Fruit fly (Drosophila melanogaster) whole organism, embryonic: ENCODE measurements around the gene CG14034.

Experiments
- Adf1 ChIP-seq: fragments of 200-800 bp; sonication (Bioruptor generic); IDR thresholded peaks from 2 replicates; pipeline ENCODE4 v1.3.6; 2022; ENCODE audit warnings: missing biosample characterization, missing genetic modification characterization
- Atf6 ChIP-seq: fragments of 200-800 bp; sonication (Bioruptor generic); IDR thresholded peaks from 2 replicates; pipeline ENCODE4 v1.3.6; 2022; ENCODE audit warnings: missing biosample characterization, missing genetic modification characterization
- BtbVII ChIP-seq: fragments of 200-800 bp; sonication (Bioruptor generic); optimal IDR thresholded peaks from 3 replicates; lab custom pipeline; 2017; ENCODE audit warnings: missing biosample characterization, mild to moderate bottlenecking, missing genetic modification characterization
- CG10267 ChIP-seq: fragments of 200-800 bp; sonication (Bioruptor generic); optimal IDR thresholded peaks from 2 replicates; lab custom pipeline; 2018; ENCODE audit warnings: missing biosample characterization, mild to moderate bottlenecking, missing genetic modification characterization, moderate library complexity
- CG10431 ChIP-seq: fragments of 200-800 bp; sonication (Bioruptor generic); optimal IDR thresholded peaks from 3 replicates; lab custom pipeline; 2018; ENCODE audit warnings: missing biosample characterization, mild to moderate bottlenecking, missing genetic modification characterization
- CG13624 ChIP-seq: fragments of 200-800 bp; sonication (Bioruptor generic); optimal IDR thresholded peaks from 2 replicates; lab custom pipeline; 2016; ENCODE audit warnings: missing biosample characterization, missing genetic modification characterization
- CG15269 ChIP-seq: fragments of 200-800 bp; sonication (Bioruptor generic); optimal IDR thresholded peaks from 2 replicates; lab custom pipeline; 2018; ENCODE audit warnings: missing biosample characterization, mild to moderate bottlenecking, missing genetic modification characterization, moderate library complexity
- CG15601 ChIP-seq: fragments of 200-800 bp; sonication (Bioruptor generic); optimal IDR thresholded peaks from 3 replicates; lab custom pipeline; 2019; ENCODE audit warnings: missing biosample characterization, mild to moderate bottlenecking, missing genetic modification characterization, moderate library complexity
- CG16863 ChIP-seq: fragments of 200-800 bp; sonication (Bioruptor generic); optimal IDR thresholded peaks from 3 replicates; lab custom pipeline; 2016; ENCODE audit warnings: missing biosample characterization, missing genetic modification characterization
- CG17829 ChIP-seq: fragments of 200-800 bp; optimal IDR thresholded peaks from 2 replicates; lab custom pipeline; 2019; ENCODE audit warnings: missing biosample characterization, mild to moderate bottlenecking, missing genetic modification characterization, moderate library complexity
- CG3163 ChIP-seq: fragments of 200-800 bp; sonication (Bioruptor generic); optimal IDR thresholded peaks from 3 replicates; lab custom pipeline; 2016; ENCODE audit warnings: missing biosample characterization, missing genetic modification characterization
- CG3726 ChIP-seq: fragments of 200-800 bp; sonication (Bioruptor generic); IDR thresholded peaks from 3 replicates; pipeline ENCODE4, ENCODE4 v1.3.6; 2022; ENCODE audit warnings: missing biosample characterization, missing genetic modification characterization
- CG4282 ChIP-seq: fragments of 200-800 bp; sonication (Bioruptor generic); optimal IDR thresholded peaks from 2 replicates; lab custom pipeline; 2016; ENCODE audit warnings: missing biosample characterization, missing genetic modification characterization
- CG4360 ChIP-seq: fragments of 200-800 bp; sonication (Bioruptor generic); IDR thresholded peaks from 2 replicates; pipeline ENCODE4 v1.3.6; 2022; ENCODE audit warnings: missing biosample characterization, missing genetic modification characterization
- CG7745 ChIP-seq: fragments of 200-800 bp; sonication (Bioruptor generic); optimal IDR thresholded peaks from 2 replicates; lab custom pipeline; 2018; ENCODE audit warnings: missing biosample characterization, mild to moderate bottlenecking, missing genetic modification characterization, moderate library complexity
- CG8359 ChIP-seq: fragments of 200-800 bp; sonication (Bioruptor generic); optimal IDR thresholded peaks from 2 replicates; lab custom pipeline; 2017; ENCODE audit warnings: missing biosample characterization, mild to moderate bottlenecking, missing genetic modification characterization, borderline replicate concordance
- CG8388 ChIP-seq: fragments of 200-800 bp; sonication (Bioruptor generic); optimal IDR thresholded peaks from 2 replicates; lab custom pipeline; 2019; ENCODE audit warnings: missing biosample characterization, mild to moderate bottlenecking, missing genetic modification characterization, moderate library complexity
- CG9437 ChIP-seq: fragments of 200-800 bp; sonication (Bioruptor generic); optimal IDR thresholded peaks from 2 replicates; lab custom pipeline; 2018; ENCODE audit warnings: missing biosample characterization, mild to moderate bottlenecking, missing genetic modification characterization
- Dll ChIP-seq: fragments of 200-800 bp; sonication (Bioruptor generic); IDR thresholded peaks from 4 replicates; pipeline ENCODE4 v1.3.6; 2022; ENCODE audit warnings: missing biosample characterization, missing genetic modification characterization; ENCODE audit not compliant: partially characterized antibody
- Doc3 ChIP-seq: fragments of 200-800 bp; sonication (Bioruptor generic); IDR thresholded peaks from 3 replicates; pipeline ENCODE4 v1.3.6; 2022; ENCODE audit warnings: missing biosample characterization, missing genetic modification characterization; ENCODE audit not compliant: partially characterized antibody
- HLH4C ChIP-seq: fragments of 200-800 bp; sonication (Bioruptor generic); IDR thresholded peaks from 3 replicates; pipeline ENCODE4 v1.3.6; 2022; ENCODE audit warnings: missing biosample characterization, missing genetic modification characterization; ENCODE audit not compliant: partially characterized antibody
- Hr51 ChIP-seq, 2 experiments: fragments of 200-800 bp; sonication (Bioruptor generic); optimal IDR thresholded peaks; 2 replicates in 1 of 2; 3 replicates in 1 of 2; lab custom pipeline; 2016 to 2018; ENCODE audit warnings: missing biosample characterization in 2 of 2, missing genetic modification characterization in 2 of 2, mild to moderate bottlenecking in 1 of 2, moderate library complexity in 1 of 2
- PHDP ChIP-seq: fragments of 200-800 bp; sonication (Bioruptor generic); optimal IDR thresholded peaks from 3 replicates; lab custom pipeline; 2018; ENCODE audit warnings: missing biosample characterization, mild to moderate bottlenecking, missing genetic modification characterization, moderate library complexity
- Ssrp ChIP-seq: fragments of 200-800 bp; sonication (Bioruptor generic); optimal IDR thresholded peaks from 2 replicates; lab custom pipeline; 2018; ENCODE audit warnings: missing biosample characterization, mild to moderate bottlenecking, missing genetic modification characterization, moderate library complexity
- Trl ChIP-seq, 3 experiments: fragments of >200 bp in 2 of 3; fragments of 200-800 bp in 1 of 3; sonication (Bioruptor generic) in 1 of 3; optimal IDR thresholded peaks; 2 replicates in 1 of 3; 3 replicates in 2 of 3; lab custom pipeline; 2016 to 2017; ENCODE audit warnings: missing biosample characterization in 1 of 3, missing genetic modification characterization in 1 of 3
- Xrp1 ChIP-seq: fragments of 200-800 bp; sonication (Bioruptor generic); IDR thresholded peaks from 2 replicates; pipeline ENCODE4 v1.3.6; 2022; ENCODE audit warnings: missing biosample characterization, missing genetic modification characterization
- ash1 ChIP-seq: fragments of 200-800 bp; sonication (Bioruptor generic); optimal IDR thresholded peaks from 2 replicates; lab custom pipeline; 2018; ENCODE audit warnings: missing biosample characterization, mild to moderate bottlenecking, missing genetic modification characterization
- ato ChIP-seq: fragments of 200-800 bp; sonication (Bioruptor generic); IDR thresholded peaks from 2 replicates; pipeline ENCODE4 v1.3.6; 2022; ENCODE audit warnings: missing biosample characterization, missing genetic modification characterization; ENCODE audit not compliant: partially characterized antibody
- caup ChIP-seq: fragments of 200-800 bp; sonication (Bioruptor generic); optimal IDR thresholded peaks from 3 replicates; lab custom pipeline; 2017; ENCODE audit warnings: missing biosample characterization, mild to moderate bottlenecking, missing genetic modification characterization, moderate library complexity; ENCODE audit not compliant: severe bottlenecking
- cg ChIP-seq: fragments of 200-800 bp; sonication (Bioruptor generic); optimal IDR thresholded peaks from 3 replicates; lab custom pipeline; 2019; ENCODE audit warnings: missing biosample characterization, mild to moderate bottlenecking, missing genetic modification characterization, moderate library complexity
- ci ChIP-seq: fragments of 200-800 bp; sonication (Bioruptor generic); IDR thresholded peaks from 3 replicates; pipeline ENCODE4 v1.3.6; 2022; ENCODE audit warnings: missing biosample characterization, missing genetic modification characterization
- corto ChIP-seq: fragments of 200-800 bp; sonication (Bioruptor generic); optimal IDR thresholded peaks from 2 replicates; lab custom pipeline; 2016; ENCODE audit warnings: missing biosample characterization, mild to moderate bottlenecking, missing genetic modification characterization, moderate library complexity
- ken ChIP-seq: fragments of 200-800 bp; sonication (Bioruptor generic); IDR thresholded peaks from 3 replicates; pipeline ENCODE4 v1.3.6; 2022; ENCODE audit warnings: missing biosample characterization, missing genetic modification characterization
- lilli ChIP-seq: fragments of 200-800 bp; sonication (Bioruptor generic); optimal IDR thresholded peaks from 3 replicates; lab custom pipeline; 2016; ENCODE audit warnings: missing biosample characterization, missing genetic modification characterization
- nau ChIP-seq: fragments of 200-800 bp; sonication (Bioruptor generic); optimal IDR thresholded peaks from 3 replicates; lab custom pipeline; 2017; ENCODE audit warnings: missing biosample characterization, mild to moderate bottlenecking, missing genetic modification characterization, missing genetic modification reagents
- pros ChIP-seq: fragments of 200-800 bp; sonication (Bioruptor generic); optimal IDR thresholded peaks from 3 replicates; lab custom pipeline; 2019; ENCODE audit warnings: missing biosample characterization, mild to moderate bottlenecking, missing genetic modification characterization, moderate library complexity
- schlank ChIP-seq: fragments of 200-800 bp; sonication (Bioruptor generic); optimal IDR thresholded peaks from 2 replicates; lab custom pipeline; 2018; ENCODE audit warnings: missing biosample characterization, mild to moderate bottlenecking, missing genetic modification characterization
- scrt ChIP-seq: fragments of 200-800 bp; sonication (Bioruptor generic); optimal IDR thresholded peaks from 2 replicates; lab custom pipeline; 2018; ENCODE audit warnings: missing biosample characterization, mild to moderate bottlenecking, missing genetic modification characterization, moderate library complexity
- sd ChIP-seq: fragments of 200-800 bp; sonication (Bioruptor generic); optimal IDR thresholded peaks from 3 replicates; lab custom pipeline; 2018; ENCODE audit warnings: missing biosample characterization, mild to moderate bottlenecking, missing genetic modification characterization, moderate library complexity
- sens ChIP-seq: fragments of 200-800 bp; sonication (Bioruptor generic); peaks from one replicate; lab custom pipeline; 2016; ENCODE audit warnings: missing biosample characterization, missing genetic modification characterization
- seq ChIP-seq: fragments of 200-800 bp; sonication (Bioruptor generic); IDR thresholded peaks from 2 replicates; pipeline ENCODE4 v1.3.6; 2022; ENCODE audit warnings: missing biosample characterization, missing genetic modification characterization
- sna ChIP-seq: fragments of 200-800 bp; sonication (Bioruptor generic); IDR thresholded peaks from 2 replicates; pipeline ENCODE4 v1.3.6; 2022; ENCODE audit warnings: missing biosample characterization, missing genetic modification characterization; ENCODE audit not compliant: partially characterized antibody
- so ChIP-seq: fragments of 200-800 bp; sonication (Bioruptor generic); IDR thresholded peaks from 3 replicates; pipeline ENCODE4 v1.3.6; 2022; ENCODE audit warnings: missing biosample characterization, missing genetic modification characterization
- stwl ChIP-seq: fragments of 200-800 bp; sonication (Bioruptor generic); optimal IDR thresholded peaks from 3 replicates; lab custom pipeline; 2018; ENCODE audit warnings: missing biosample characterization, mild to moderate bottlenecking, missing genetic modification characterization, moderate library complexity
- trem ChIP-seq: fragments of 200-800 bp; optimal IDR thresholded peaks from 3 replicates; lab custom pipeline; 2019; ENCODE audit warnings: missing biosample characterization, mild to moderate bottlenecking, missing genetic modification characterization, moderate library complexity
- wek ChIP-seq: fragments of 200-800 bp; sonication (Bioruptor generic); optimal IDR thresholded peaks from 3 replicates; lab custom pipeline; 2018; ENCODE audit warnings: missing biosample characterization, mild to moderate bottlenecking, missing genetic modification characterization, moderate library complexity
- yki ChIP-seq: fragments of >200 bp; optimal IDR thresholded peaks from 3 replicates; lab custom pipeline; 2018

The CG14034 gene

DNA sequence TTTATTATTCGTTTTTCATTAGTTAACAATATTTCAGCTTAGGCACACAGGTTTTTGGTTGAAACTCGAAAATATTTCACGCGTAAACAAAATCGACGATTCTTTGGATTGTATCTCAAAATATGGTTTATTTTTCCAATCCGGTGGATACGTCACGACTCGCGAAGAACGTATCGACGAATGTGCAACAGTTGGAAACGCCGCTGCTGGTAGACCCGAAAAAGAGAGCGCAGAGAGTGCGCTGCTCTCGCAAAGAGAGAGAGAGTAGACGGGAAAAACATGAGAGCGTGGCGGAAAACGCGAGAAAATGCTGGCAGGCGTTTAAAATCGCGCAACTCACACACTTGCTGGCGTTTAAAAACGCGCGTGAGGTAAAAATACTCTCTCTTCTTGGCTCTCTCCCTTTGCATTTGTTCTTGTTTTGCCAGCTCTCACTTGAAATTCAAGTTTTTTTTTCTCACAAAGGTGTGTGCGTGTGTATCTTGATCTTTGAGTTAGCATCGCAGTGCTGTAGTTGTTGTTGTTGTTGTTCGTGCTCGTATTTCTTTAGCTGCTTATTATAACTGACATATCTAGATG is 20.9 kb upstream of the CG14034 start (continued):
- TF ChIP-seq CG3726 (GFP tag; lab: Robert Waterston, UW) (no peak), CG10431 (GFP tag; lab: Kevin White, UChicago) (peak; percentile 41), so (GFP tag; lab: Robert Waterston, UW) (peak; percentile 58; the same call in 1 of the 3 replicates), ci (peak; percentile 64; the same call in 1 of the 3 replicates), CG15269 (tag; lab: Kevin White, UChicago) (peak; percentile 7), CG7745 (peak; percentile 58), Trl (optimal IDR thresholded peaks at IDR 0.05; lab: Kevin White, UChicago) (peak; percentile 99 to 100), Trl (GFP tag; optimal IDR thresholded peaks at IDR 0.05; lab: Kevin White, UChicago) (peak; percentile 60), corto (peak; percentile 39), nau (GFP tag; lab: Kevin White, UChicago) (peak; percentile 44), scrt (GFP tag; lab: Kevin White, UChicago) (peak; percentile 77), ken (GFP tag; lab: Robert Waterston, UW) (peak; percentile 12; the same call in 1 of the 3 replicates), Atf6 (GFP tag; lab: Robert Waterston, UW) (0 out of 2 replicates have a peak, but pooled peaks have one; percentile 24), trem (tag; lab: Kevin White, UChicago) (peak; percentile 4), PHDP (tag; lab: Kevin White, UChicago) (peak; percentile 24), Hr51 (GFP tag; optimal IDR thresholded peaks at IDR 0.05; lab: Kevin White, UChicago) (no peak), Doc3 (GFP tag; lab: Robert Waterston, UW) (0 out of 3 replicates have a peak, but pooled peaks have one; percentile 57), ash1 (GFP tag; lab: Kevin White, UChicago) (peak; percentile 67), caup (GFP tag; lab: Kevin White, UChicago) (peak; percentile 8), HLH4C (0 out of 3 replicates have a peak, but pooled peaks have one; percentile 14), Dll (GFP tag; lab: Robert Waterston, UW) (peak; percentile 76), CG4282 (GFP tag; lab: Kevin White, UChicago) (no peak), seq (GFP tag; lab: Robert Waterston, UW) (peak; percentile 37; the same call in 1 of the 2 replicates), schlank (tag; lab: Kevin White, UChicago) (no peak), Xrp1 (GFP tag; lab: Robert Waterston, UW) (peak; percentile 38; the same call in 1 of the 2 replicates), stwl (tag; lab: Kevin White, UChicago) (no peak), wek (GFP tag; lab: Kevin White, UChicago) (peak; percentile 63), yki (peak; percentile 99), sna (peak; percentile 69), BtbVII (GFP tag; lab: Kevin White, UChicago) (peak; percentile 32), sens (GFP tag; lab: Kevin White, UChicago) (peak; percentile 64), Ssrp (tag; lab: Kevin White, UChicago) (no peak), CG16863 (GFP tag; lab: Kevin White, UChicago) (no peak), lilli (GFP tag; lab: Kevin White, UChicago) (peak; percentile 10), CG10267 (tag; lab: Kevin White, UChicago) (peak; percentile 8), CG4360 (GFP tag; lab: Robert Waterston, UW) (peak; percentile 96), CG15601 (tag; lab: Kevin White, UChicago) (peak; percentile 36), CG13624 (GFP tag; lab: Kevin White, UChicago) (peak; percentile 20), sd (peak; percentile 9), CG3163 (GFP tag; lab: Kevin White, UChicago) (peak; percentile 66), Adf1 (GFP tag; lab: Robert Waterston, UW) (peak; percentile 63), pros (GFP tag; lab: Kevin White, UChicago) (peak; percentile 94), CG9437 (GFP tag; lab: Kevin White, UChicago) (peak; percentile 22), CG17829 (tag; lab: Kevin White, UChicago) (peak; percentile 10), CG8359 (GFP tag; lab: Kevin White, UChicago) (peak; percentile 100), CG8388 (GFP tag; lab: Kevin White, UChicago) (peak; percentile 6), cg (GFP tag; lab: Kevin White, UChicago) (peak; percentile 81), ato (no peak; the same call in 1 of the 2 replicates)
